Worm (Caenorhabditis elegans): ENCODE data around the gene C06H5.12.

DNA sequence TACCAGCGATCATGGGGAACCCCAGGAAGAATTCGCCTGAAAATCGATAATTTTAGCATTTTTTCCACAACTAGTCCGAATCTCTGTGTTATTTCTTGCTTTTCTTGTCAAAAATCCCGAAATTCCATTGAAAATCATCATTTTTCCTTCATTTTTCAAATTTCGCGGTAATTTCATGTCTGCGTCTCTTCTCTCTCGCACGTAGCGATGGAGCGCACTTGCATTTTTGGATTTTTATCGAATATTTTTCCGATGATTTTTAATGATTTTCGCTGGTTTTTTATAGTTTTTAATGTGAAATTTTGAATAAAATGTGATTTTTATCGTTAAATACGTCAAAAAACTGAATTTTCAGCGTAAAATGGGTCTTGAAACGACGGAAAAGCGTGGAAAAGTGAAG, 26.8 kb downstream of the C06H5.12 start, which contains the start of gene E01B7.2:
- TF ChIP-seq unc-39 (tag; optimal IDR thresholded peaks at IDR 0.05) = no peak
- no peak for TF ChIP-seq mdl-1 (tag; optimal IDR thresholded peaks at IDR 0.05)
- TF ChIP-seq aly-2 (tag; optimal IDR thresholded peaks at IDR 0.05) = no peak
- no peak for TF ChIP-seq zag-1 (tag; optimal IDR thresholded peaks at IDR 0.05)
- no peak for TF ChIP-seq nhr-23 (tag; optimal IDR thresholded peaks at IDR 0.05)
- TF ChIP-seq unc-62 (GFP tag; optimal IDR thresholded peaks at IDR 0.05) = no peak
- TF ChIP-seq lin-39 (tag; optimal IDR thresholded peaks at IDR 0.05) = no peak
